Worm (Caenorhabditis elegans) whole organism, L4/young adult: ENCODE data around the gene fil-2.

Source experiments
- dao-5 ChIP-seq: sonication (generic microtip); optimal IDR thresholded peaks from 2 replicates; lab custom pipeline; 2016; ENCODE audit warnings: missing genotype, missing genetic modification characterization, moderate library complexity, missing compliant biosample characterization
- him-1 ChIP-seq: sonication (generic microtip); optimal IDR thresholded peaks from 2 replicates; lab custom pipeline; 2016; ENCODE audit warnings: missing genotype, missing genetic modification reagents, missing genetic modification characterization, missing compliant biosample characterization

DNA sequence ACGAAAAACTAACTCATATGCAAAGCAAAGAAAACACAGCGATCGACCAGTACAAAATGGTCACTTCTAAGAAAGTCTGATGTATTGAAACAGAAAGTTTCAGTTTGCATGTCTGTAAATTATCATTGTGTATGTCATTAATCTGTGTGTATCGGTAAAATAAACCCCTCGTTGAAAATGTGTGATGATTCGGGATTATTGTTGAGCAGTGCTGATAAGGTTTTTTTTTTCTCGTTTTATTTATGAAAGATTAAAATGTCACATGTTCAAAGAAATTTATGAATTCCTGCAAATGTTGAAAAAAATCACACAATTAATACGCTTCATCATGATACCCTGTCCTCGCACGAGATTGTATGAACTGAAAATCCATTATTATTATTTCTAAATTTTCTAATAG, 1.2 kb downstream of the fil-2 start:
- TF ChIP-seq him-1 (tag; lab: Kevin White, UChicago) (no peak), dao-5 (tag; lab: Kevin White, UChicago) (no peak)
